Worm (Caenorhabditis elegans) whole organism, midembryonic: ENCODE measurements around the gene Y38A10A.2.
A peak's percentile ranks its signal among the peaks of the same experiment; 100 is the strongest.
"Not testable (repeated sequence)": the region's sequence is repeated elsewhere in the genome, so short reads cannot be mapped to it uniquely, and the experiment has no call there.

Source experiments
- T22C8.4 ChIP-seq: fragments of 200-800 bp; sonication (Bioruptor generic); IDR thresholded peaks from 2 replicates; pipeline ENCODE4 v1.3.6; 2022; ENCODE audit warnings: missing genetic modification characterization, missing compliant biosample characterization
- cog-1 ChIP-seq: sonication (generic microtip); optimal IDR thresholded peaks from 2 replicates; lab custom pipeline; 2016; ENCODE audit warnings: missing genetic modification characterization, missing compliant biosample characterization
- flt-1 ChIP-seq: fragments of 200-800 bp; sonication (Bioruptor generic); IDR thresholded peaks from 2 replicates; pipeline ENCODE4 v1.3.6; 2022; ENCODE audit warnings: missing genetic modification characterization, missing compliant biosample characterization
- klf-2 ChIP-seq: fragments of 200-800 bp; sonication (Bioruptor generic); conservative IDR thresholded peaks from 2 replicates; pipeline ENCODE4 v1.3.6; 2022; ENCODE audit warnings: missing genetic modification reagents, missing genetic modification characterization, missing compliant biosample characterization
- med-1 ChIP-seq: sonication (generic microtip); optimal IDR thresholded peaks from 2 replicates; lab custom pipeline; 2017; ENCODE audit warnings: missing genetic modification characterization, mild to moderate bottlenecking, missing compliant biosample characterization, antibody characterized with exemption, missing genetic modification reagents; ENCODE audit not compliant: insufficient read depth
- ref-1 ChIP-seq: fragments of 200-800 bp; sonication (Bioruptor generic); conservative IDR thresholded peaks from 2 replicates; pipeline ENCODE4 v1.3.6; 2022; ENCODE audit warnings: missing genetic modification reagents, missing genetic modification characterization, missing compliant biosample characterization
- tab-1 ChIP-seq: fragments of 200-800 bp; sonication (Bioruptor generic); IDR thresholded peaks from 2 replicates; pipeline ENCODE4 v1.3.6; 2022; ENCODE audit warnings: missing genetic modification characterization, missing compliant biosample characterization
- ztf-23 ChIP-seq: fragments of 200-800 bp; sonication (Bioruptor generic); IDR thresholded peaks from 2 replicates; pipeline ENCODE4 v1.3.6; 2022; ENCODE audit warnings: missing genetic modification reagents, missing genetic modification characterization, missing compliant biosample characterization
- ztf-29 ChIP-seq: fragments of 200-800 bp; sonication (Bioruptor generic); IDR thresholded peaks from 2 replicates; pipeline ENCODE4 v1.3.6; 2022; ENCODE audit warnings: missing genetic modification reagents, missing genetic modification characterization, missing compliant biosample characterization

Gene Y38A10A.2

ce11 chrV:6044853-6045594 is 18.2 kb downstream of the Y38A10A.2 start, which contains the start of gene R01B10.3:
Gene R01B10.3, minus strand, starts transcription at chrV:6045129.
- TF ChIP-seq cog-1 (tag; lab: Kevin White, UChicago): no peak
- TF ChIP-seq ref-1: no peak
- no peak for TF ChIP-seq tab-1 (GFP tag; lab: Robert Waterston, UW)
- no peak for TF ChIP-seq flt-1

- TF ChIP-seq ztf-23 (GFP tag; lab: Robert Waterston, UW) (no peak), klf-2 (GFP tag; lab: Robert Waterston, UW) (no peak), tab-1 (GFP tag; lab: Robert Waterston, UW) (no peak), med-1 (GFP tag; lab: Kevin White, UChicago) (no peak), ref-1 (no peak), cog-1 (tag; lab: Kevin White, UChicago) (no peak), ztf-29 (no peak), T22C8.4 (no peak), flt-1 (no peak)
Observed at ce11 chrV:6044448-6044847, 18.8 kb downstream of the Y38A10A.2 start.

- no peak for TF ChIP-seq ztf-23 (GFP tag; lab: Robert Waterston, UW)
- peak; percentile 80 for TF ChIP-seq T22C8.4
- TF ChIP-seq ref-1: no peak
Observed at ce11 chrV:6043275-6044271, 19.7 kb downstream of the Y38A10A.2 start, which contains the start of gene cpi-2. Gene cpi-2, plus strand, starts transcription at chrV:6044062.

- TF ChIP-seq T22C8.4 (no peak), ztf-23 (GFP tag; lab: Robert Waterston, UW) (no peak), cog-1 (tag; lab: Kevin White, UChicago) (no peak), ref-1 (no peak), med-1 (GFP tag; lab: Kevin White, UChicago) (no peak), ztf-29 (no peak), klf-2 (GFP tag; lab: Robert Waterston, UW) (no peak)
Observed at ce11 chrV:6041375-6041774, 21.9 kb downstream of the Y38A10A.2 start, which contains the start of gene R01B10.2. Gene R01B10.2, minus strand, starts transcription at chrV:6041475.

- not testable (repeated sequence) for TF ChIP-seq ztf-29; med-1 (GFP tag; lab: Kevin White, UChicago); ztf-23 (GFP tag; lab: Robert Waterston, UW)
Observed at ce11 chrV:6038405-6039151, 24.7 kb downstream of the Y38A10A.2 start, which contains the start of gene F29G9.1. Gene F29G9.1, plus strand, starts transcription at chrV:6039101.

- no peak for TF ChIP-seq flt-1
- no peak for TF ChIP-seq ref-1
- no peak for TF ChIP-seq T22C8.4
- no peak for TF ChIP-seq klf-2 (GFP tag; lab: Robert Waterston, UW)
- no peak for TF ChIP-seq tab-1 (GFP tag; lab: Robert Waterston, UW)
- TF ChIP-seq cog-1 (tag; lab: Kevin White, UChicago): no peak
- TF ChIP-seq ztf-29: no peak
- TF ChIP-seq med-1 (GFP tag; lab: Kevin White, UChicago): no peak
- TF ChIP-seq ztf-23 (GFP tag; lab: Robert Waterston, UW): no peak
Observed at ce11 chrV:6036547-6036946, 26.7 kb downstream of the Y38A10A.2 start.

- TF ChIP-seq ztf-29: no peak
Observed at ce11 chrV:6034714-6035113, 28.5 kb downstream of the Y38A10A.2 start, which contains the start of gene dhs-17. Gene dhs-17, minus strand, starts transcription at chrV:6034814.

ce11 chrV:6033512-6033911 is 29.7 kb downstream of the Y38A10A.2 start:
- TF ChIP-seq ztf-29 (no peak), tab-1 (GFP tag; lab: Robert Waterston, UW) (no peak), ref-1 (no peak), med-1 (GFP tag; lab: Kevin White, UChicago) (no peak)

- TF ChIP-seq ztf-29 (no peak), cog-1 (tag; lab: Kevin White, UChicago) (no peak), tab-1 (GFP tag; lab: Robert Waterston, UW) (no peak), flt-1 (no peak), ztf-23 (GFP tag; lab: Robert Waterston, UW) (no peak), T22C8.4 (no peak), ref-1 (no peak), klf-2 (GFP tag; lab: Robert Waterston, UW) (no peak), med-1 (GFP tag; lab: Kevin White, UChicago) (no peak)
Observed at ce11 chrV:6031585-6031984, 31.6 kb downstream of the Y38A10A.2 start.

- TF ChIP-seq ztf-29: no peak
- TF ChIP-seq tab-1 (GFP tag; lab: Robert Waterston, UW): no peak
- 0 out of 2 replicates have a peak, but pooled peaks have one; percentile 29 for TF ChIP-seq flt-1
- TF ChIP-seq cog-1 (tag; lab: Kevin White, UChicago): peak; percentile 31
Observed at ce11 chrV:6030559-6030975, 32.7 kb downstream of the Y38A10A.2 start.
